Fruit fly (Drosophila melanogaster): ENCODE results near the gene mthl10.

mthl10 gene

DNA sequence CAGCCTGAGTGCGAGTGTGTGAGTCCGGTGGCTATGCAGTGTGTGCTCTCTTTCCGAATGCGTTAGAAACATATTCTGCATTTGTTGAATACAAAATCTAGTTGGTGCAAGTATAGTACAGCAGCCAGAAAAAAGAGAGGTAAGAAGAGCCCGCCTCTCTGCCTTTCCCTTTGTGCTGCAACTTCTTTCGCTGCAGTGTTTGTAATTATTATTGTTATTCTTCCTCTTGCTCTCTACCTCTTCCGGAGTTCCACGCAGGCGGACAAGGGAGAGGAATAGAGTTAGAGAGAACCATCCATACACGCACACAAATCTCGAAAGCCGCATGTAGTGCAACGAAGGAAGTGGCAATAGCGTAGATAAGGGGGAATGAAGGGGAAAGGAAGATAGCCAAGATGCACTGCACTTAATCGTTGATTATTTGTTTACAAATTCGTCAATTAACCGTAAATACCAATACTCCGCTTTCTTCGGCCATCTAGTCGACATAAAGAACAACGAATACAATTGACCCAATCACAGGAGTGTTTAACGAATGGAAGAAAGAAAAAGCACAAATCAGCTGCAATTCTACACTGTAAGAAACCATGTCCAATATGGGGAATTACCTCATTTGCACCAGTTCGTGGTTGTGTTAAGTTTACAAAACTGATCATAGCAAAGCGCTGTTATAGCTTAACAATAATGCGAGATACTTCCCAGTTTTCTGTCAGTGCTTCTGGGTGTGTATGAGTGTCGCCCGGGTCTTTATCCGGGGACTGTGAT lies 5.1 kb upstream of the mthl10 start (continued):
- TF ChIP-seq Fer3 (tag; optimal IDR thresholded peaks at IDR 0.05) = peak; percentile 34
- no peak for TF ChIP-seq ftz-f1 (GFP tag; optimal IDR thresholded peaks at IDR 0.05)
- peak; percentile 48; the same call in 1 of the 2 replicates for TF ChIP-seq H2.0 (GFP tag; IDR thresholded peaks at IDR 0.05)
- TF ChIP-seq fu2 (GFP tag; optimal IDR thresholded peaks at IDR 0.05) = peak; percentile 20
- no peak for TF ChIP-seq sd (tag; optimal IDR thresholded peaks at IDR 0.05)
- peak; percentile 34; the same call in 1 of the 3 replicates for TF ChIP-seq Aef1 (GFP tag; IDR thresholded peaks at IDR 0.05)
- TF ChIP-seq tgo (GFP tag; IDR thresholded peaks at IDR 0.05) = peak; percentile 66
- no peak for TF ChIP-seq CG8478 (optimal IDR thresholded peaks at IDR 0.05)
- no peak for TF ChIP-seq usp (GFP tag; optimal IDR thresholded peaks at IDR 0.05)
- TF ChIP-seq dysf (GFP tag; IDR thresholded peaks at IDR 0.05) = peak; percentile 42; the same call in 1 of the 3 replicates
- peak; percentile 72 for TF ChIP-seq CG9727 (GFP tag; optimal IDR thresholded peaks at IDR 0.05)
- peak; percentile 75 for TF ChIP-seq jumu (GFP tag; optimal IDR thresholded peaks at IDR 0.05)
- TF ChIP-seq C15 (GFP tag; IDR thresholded peaks at IDR 0.05) = no peak
- TF ChIP-seq CG18476 (GFP tag; optimal IDR thresholded peaks at IDR 0.05) = peak; percentile 47
- peak; percentile 79 for TF ChIP-seq CG16863 (GFP tag; optimal IDR thresholded peaks at IDR 0.05)
- TF ChIP-seq CG31365 (tag; optimal IDR thresholded peaks at IDR 0.05) = peak; percentile 11
- peak; percentile 69 for TF ChIP-seq tio (GFP tag; optimal IDR thresholded peaks at IDR 0.05)
- TF ChIP-seq ken (GFP tag; IDR thresholded peaks at IDR 0.05) = peak; percentile 73; the same call in 2 of the 3 replicates
- TF ChIP-seq CG10654 (GFP tag; optimal IDR thresholded peaks at IDR 0.05) = peak; percentile 70
- TF ChIP-seq Antp (GFP tag; optimal IDR thresholded peaks at IDR 0.05) = peak; percentile 84
- TF ChIP-seq sug (tag; optimal IDR thresholded peaks at IDR 0.05) = no peak
- TF ChIP-seq Atf6 (GFP tag; IDR thresholded peaks at IDR 0.05) = peak; percentile 30; the same call in 1 of the 2 replicates
- no peak for TF ChIP-seq CG2120 (GFP tag; optimal IDR thresholded peaks at IDR 0.05)
- no peak for TF ChIP-seq cas (GFP tag; IDR thresholded peaks at IDR 0.05)
- peak; percentile 53 for TF ChIP-seq CG17802 (tag; optimal IDR thresholded peaks at IDR 0.05)
- peak; percentile 88 for TF ChIP-seq ara (GFP tag; IDR thresholded peaks at IDR 0.05)
- TF ChIP-seq CG30020 (tag; optimal IDR thresholded peaks at IDR 0.05) = no peak
- no peak for TF ChIP-seq CG1832 (GFP tag; optimal IDR thresholded peaks at IDR 0.05)
- TF ChIP-seq Dek (tag; optimal IDR thresholded peaks at IDR 0.05) = no peak
- no peak for TF ChIP-seq Hey (tag; optimal IDR thresholded peaks at IDR 0.05)
- peak; percentile 64 for TF ChIP-seq Spps (tag; optimal IDR thresholded peaks at IDR 0.05)
- peak; percentile 70 for TF ChIP-seq Atf3 (GFP tag; optimal IDR thresholded peaks at IDR 0.05)
- TF ChIP-seq CG6683 (GFP tag; optimal IDR thresholded peaks at IDR 0.05) = peak; percentile 40
- TF ChIP-seq CG6689 (GFP tag; IDR thresholded peaks at IDR 0.05) = peak; percentile 54
- TF ChIP-seq CG42726 (GFP tag; IDR thresholded peaks at IDR 0.05; ENCODE audit: partially characterized antibody) = no peak
- 0 out of 3 replicates have a peak, but pooled peaks have one; percentile 19 for TF ChIP-seq Mrtf (GFP tag; IDR thresholded peaks at IDR 0.05)
- TF ChIP-seq corto (GFP tag; optimal IDR thresholded peaks at IDR 0.05) = no peak
- no peak for TF ChIP-seq Oaz (GFP tag; IDR thresholded peaks at IDR 0.05)
- peak; percentile 55; the same call in 2 of the 3 replicates for TF ChIP-seq CG17361 (GFP tag; IDR thresholded peaks at IDR 0.05)
- TF ChIP-seq toy (GFP tag; IDR thresholded peaks at IDR 0.05) = no peak
- TF ChIP-seq GATAe (GFP tag; conservative IDR thresholded peaks at IDR 0.05) = no peak
- no peak for TF ChIP-seq Dip3 (GFP tag; optimal IDR thresholded peaks at IDR 0.05)
- TF ChIP-seq nerfin-1 (tag; optimal IDR thresholded peaks at IDR 0.05) = peak; percentile 53
- no peak for TF ChIP-seq Jarid2 (GFP tag; optimal IDR thresholded peaks at IDR 0.05)
- peak; percentile 81 for TF ChIP-seq CG12236 (GFP tag; optimal IDR thresholded peaks at IDR 0.05)
- peak; percentile 49 for TF ChIP-seq nau (GFP tag; optimal IDR thresholded peaks at IDR 0.05)
- 0 out of 2 replicates have a peak, but pooled peaks have one; percentile 29 for TF ChIP-seq CG8765 (GFP tag; IDR thresholded peaks at IDR 0.05)
- peak; percentile 33 for TF ChIP-seq p53 (GFP tag; optimal IDR thresholded peaks at IDR 0.05)
- no peak for TF ChIP-seq tup (GFP tag; optimal IDR thresholded peaks at IDR 0.05)
- TF ChIP-seq CG11456 (GFP tag; IDR thresholded peaks at IDR 0.05) = no peak
